Worm (Caenorhabditis elegans) whole organism, L4/young adult: ENCODE data around the gene srd-7.

Experiments
- W03F9.2 ChIP-seq: fragments of 150-350 bp; optimal IDR thresholded peaks from 2 replicates; lab custom pipeline; 2014; ENCODE audit warnings: missing biosample characterization, missing genetic modification characterization
- dao-5 ChIP-seq: sonication (generic microtip); optimal IDR thresholded peaks from 2 replicates; lab custom pipeline; 2016; ENCODE audit warnings: missing genotype, missing genetic modification characterization, moderate library complexity, missing compliant biosample characterization
- him-1 ChIP-seq: sonication (generic microtip); optimal IDR thresholded peaks from 2 replicates; lab custom pipeline; 2016; ENCODE audit warnings: missing genotype, missing genetic modification reagents, missing genetic modification characterization, missing compliant biosample characterization

Gene srd-7

ce11 chrIV:10803973-10804372 is 17.3 kb upstream of the srd-7 start:
- no peak for TF ChIP-seq W03F9.2 (tag; lab: Kevin White, UChicago)

ce11 chrIV:10799354-10799753 is 12.7 kb upstream of the srd-7 start, which contains the start of gene zipt-2.1:
Gene zipt-2.1, plus strand, starts transcription at chrIV:10799654.
- TF ChIP-seq W03F9.2 (tag; lab: Kevin White, UChicago), result no peak
- no peak for TF ChIP-seq dao-5 (tag; lab: Kevin White, UChicago)
- TF ChIP-seq him-1 (tag; lab: Kevin White, UChicago), result no peak

ce11 chrIV:10798604-10799003 is 12.0 kb upstream of the srd-7 start:
- no peak for TF ChIP-seq W03F9.2 (tag; lab: Kevin White, UChicago)
- TF ChIP-seq him-1 (tag; lab: Kevin White, UChicago), result no peak
- TF ChIP-seq dao-5 (tag; lab: Kevin White, UChicago), result no peak

ce11 chrIV:10796707-10797106 is 10.1 kb upstream of the srd-7 start:
- no peak for TF ChIP-seq dao-5 (tag; lab: Kevin White, UChicago)
- TF ChIP-seq him-1 (tag; lab: Kevin White, UChicago), result no peak
- no peak for TF ChIP-seq W03F9.2 (tag; lab: Kevin White, UChicago)

ce11 chrIV:10795678-10796077 is 9.0 kb upstream of the srd-7 start:
- no peak for TF ChIP-seq dao-5 (tag; lab: Kevin White, UChicago)
- no peak for TF ChIP-seq him-1 (tag; lab: Kevin White, UChicago)
- TF ChIP-seq W03F9.2 (tag; lab: Kevin White, UChicago), result no peak

- no peak for TF ChIP-seq him-1 (tag; lab: Kevin White, UChicago)
- TF ChIP-seq dao-5 (tag; lab: Kevin White, UChicago), result no peak
- no peak for TF ChIP-seq W03F9.2 (tag; lab: Kevin White, UChicago)
Measured at ce11 chrIV:10790353-10790752, 3.7 kb upstream of the srd-7 start, which contains the start of gene pept-2. Gene pept-2, plus strand, starts transcription at chrIV:10790653.

- TF ChIP-seq him-1 (tag; lab: Kevin White, UChicago) (no peak), dao-5 (tag; lab: Kevin White, UChicago) (no peak), W03F9.2 (tag; lab: Kevin White, UChicago) (no peak)
Measured at ce11 chrIV:10784085-10784484, 2.5 kb downstream of the srd-7 start.

- TF ChIP-seq W03F9.2 (tag; lab: Kevin White, UChicago), result no peak
Measured at ce11 chrIV:10782014-10782413, 4.6 kb downstream of the srd-7 start.

ce11 chrIV:10781346-10781745 is 5.3 kb downstream of the srd-7 start:
- TF ChIP-seq him-1 (tag; lab: Kevin White, UChicago) (no peak), dao-5 (tag; lab: Kevin White, UChicago) (no peak), W03F9.2 (tag; lab: Kevin White, UChicago) (no peak)

- no peak for TF ChIP-seq dao-5 (tag; lab: Kevin White, UChicago)
- TF ChIP-seq W03F9.2 (tag; lab: Kevin White, UChicago), result no peak
- no peak for TF ChIP-seq him-1 (tag; lab: Kevin White, UChicago)
Measured at ce11 chrIV:10780583-10780982, 6.0 kb downstream of the srd-7 start, which contains the start of gene swt-3. Gene swt-3, minus strand, starts transcription at chrIV:10780683.

ce11 chrIV:10779328-10779727 is 7.3 kb downstream of the srd-7 start:
- no peak for TF ChIP-seq W03F9.2 (tag; lab: Kevin White, UChicago)
- no peak for TF ChIP-seq him-1 (tag; lab: Kevin White, UChicago)
- TF ChIP-seq dao-5 (tag; lab: Kevin White, UChicago), result no peak

- TF ChIP-seq him-1 (tag; lab: Kevin White, UChicago), result no peak
- TF ChIP-seq W03F9.2 (tag; lab: Kevin White, UChicago), result no peak
- no peak for TF ChIP-seq dao-5 (tag; lab: Kevin White, UChicago)
Measured at ce11 chrIV:10778582-10778981, 8.0 kb downstream of the srd-7 start.

ce11 chrIV:10777600-10777999 is 9.0 kb downstream of the srd-7 start:
- TF ChIP-seq dao-5 (tag; lab: Kevin White, UChicago) (no peak), him-1 (tag; lab: Kevin White, UChicago) (no peak), W03F9.2 (tag; lab: Kevin White, UChicago) (no peak)

ce11 chrIV:10777076-10777475 is 9.6 kb downstream of the srd-7 start:
- TF ChIP-seq dao-5 (tag; lab: Kevin White, UChicago) (no peak), him-1 (tag; lab: Kevin White, UChicago) (no peak), W03F9.2 (tag; lab: Kevin White, UChicago) (no peak)

ce11 chrIV:10773811-10774210 is 12.8 kb downstream of the srd-7 start, which contains the start of gene inpp-1:
Gene inpp-1, minus strand, starts transcription at chrIV:10773911.
- no peak for TF ChIP-seq him-1 (tag; lab: Kevin White, UChicago)
